Fruit fly (Drosophila melanogaster): ENCODE data around the gene mRpS30.

DNA sequence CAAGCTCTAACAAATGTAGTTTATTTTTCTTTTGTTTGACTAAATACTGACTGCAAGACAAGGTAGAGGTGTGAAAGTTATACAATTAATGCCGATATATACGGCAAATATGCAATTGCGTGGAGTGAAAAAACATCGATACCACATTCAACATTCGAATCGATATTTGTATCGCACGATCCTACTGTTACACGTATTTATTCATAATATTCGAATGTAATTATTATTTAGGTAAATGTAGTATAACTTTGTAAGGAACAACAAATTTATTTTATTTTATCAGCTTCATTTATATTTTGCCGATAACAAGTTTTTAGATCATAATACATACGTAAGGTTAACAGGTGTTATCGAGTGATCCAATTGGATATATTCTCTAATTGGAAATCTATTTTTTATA lies 49.5 kb downstream of the mRpS30 start, which contains the start of gene Chc:
- TF ChIP-seq Myc (optimal IDR thresholded peaks at IDR 0.05) (no peak), psq (optimal IDR thresholded peaks at IDR 0.05) (no peak), ttk (optimal IDR thresholded peaks at IDR 0.05) (no peak), insv (optimal IDR thresholded peaks at IDR 0.05) (no peak), h (optimal IDR thresholded peaks at IDR 0.05) (no peak), Sin3A (optimal IDR thresholded peaks at IDR 0.05) (no peak)
